Worm (Caenorhabditis elegans): ENCODE data around the gene H03G16.7.

ce11 chrX:15047541-15047940 lies 8.3 kb downstream of the H03G16.7 start:
- TF ChIP-seq hlh-13 (GFP tag; optimal IDR thresholded peaks at IDR 0.05) (no peak), hlh-15 (tag; optimal IDR thresholded peaks at IDR 0.05) (no peak), fkh-6 (tag; optimal IDR thresholded peaks at IDR 0.05) (no peak)

Measured in whole organism, late embryonic.